Fruit fly (Drosophila melanogaster) whole organism, embryonic: ENCODE data around the gene dls.

ENCODE experiments used
- Aef1 ChIP-seq: fragments of 200-800 bp; sonication (Bioruptor generic); IDR thresholded peaks from 3 replicates; pipeline ENCODE4 v1.3.6; 2022; ENCODE audit warnings: missing biosample characterization, missing genetic modification characterization
- Antp ChIP-seq: fragments of 200-800 bp; sonication (Bioruptor generic); optimal IDR thresholded peaks from 3 replicates; lab custom pipeline; 2016; ENCODE audit warnings: missing biosample characterization, missing genetic modification characterization
- CG10462 ChIP-seq: fragments of 200-800 bp; sonication (Bioruptor generic); optimal IDR thresholded peaks from 2 replicates; lab custom pipeline; 2016; ENCODE audit warnings: missing biosample characterization, missing genetic modification characterization
- CG10543 ChIP-seq: fragments of 200-800 bp; sonication (Bioruptor generic); optimal IDR thresholded peaks from 3 replicates; lab custom pipeline; 2017; ENCODE audit warnings: missing biosample characterization, mild to moderate bottlenecking, missing genetic modification characterization, moderate library complexity
- CG12155 ChIP-seq: fragments of 200-800 bp; sonication (Bioruptor generic); optimal IDR thresholded peaks from 3 replicates; lab custom pipeline; 2016; ENCODE audit warnings: missing biosample characterization, missing genetic modification characterization
- CG12744 ChIP-seq: fragments of 200-800 bp; sonication (Bioruptor generic); optimal IDR thresholded peaks from 2 replicates; lab custom pipeline; 2016; ENCODE audit warnings: missing biosample characterization, missing genetic modification characterization
- CG13424 ChIP-seq: fragments of 200-800 bp; sonication (Bioruptor generic); optimal IDR thresholded peaks from 2 replicates; lab custom pipeline; 2019; ENCODE audit warnings: missing biosample characterization, mild to moderate bottlenecking, missing genetic modification characterization, moderate library complexity
- CG14050 ChIP-seq: fragments of 200-800 bp; sonication (Bioruptor generic); IDR thresholded peaks from 3 replicates; pipeline ENCODE4 v1.3.6; 2022; ENCODE audit warnings: missing biosample characterization, missing genetic modification characterization
- CG14710 ChIP-seq: fragments of 200-800 bp; sonication (Bioruptor generic); optimal IDR thresholded peaks from 3 replicates; lab custom pipeline; 2019; ENCODE audit warnings: missing biosample characterization, mild to moderate bottlenecking, missing genetic modification characterization, moderate library complexity
- CG14965 ChIP-seq: fragments of 200-800 bp; sonication (Bioruptor generic); optimal IDR thresholded peaks from 2 replicates; lab custom pipeline; 2016; ENCODE audit warnings: missing biosample characterization, missing genetic modification characterization, borderline replicate concordance
- CG15696 ChIP-seq: fragments of 200-800 bp; sonication (Bioruptor generic); optimal IDR thresholded peaks from 2 replicates; lab custom pipeline; 2019; ENCODE audit warnings: missing biosample characterization, mild to moderate bottlenecking, missing genetic modification characterization, moderate library complexity
- CG1602 ChIP-seq: fragments of 200-800 bp; sonication (Bioruptor generic); optimal IDR thresholded peaks from 3 replicates; lab custom pipeline; 2016; ENCODE audit warnings: missing biosample characterization, missing genetic modification characterization
- CG1792 ChIP-seq: fragments of 200-800 bp; sonication (Bioruptor generic); optimal IDR thresholded peaks from 2 replicates; lab custom pipeline; 2016; ENCODE audit warnings: missing biosample characterization, missing genetic modification characterization
- CG18011 ChIP-seq: fragments of 200-800 bp; sonication (Bioruptor generic); optimal IDR thresholded peaks from 2 replicates; lab custom pipeline; 2017; ENCODE audit warnings: missing biosample characterization, missing genetic modification characterization, mild to moderate bottlenecking, moderate library complexity, missing genotype
- CG2678 ChIP-seq: fragments of 200-800 bp; sonication (Bioruptor generic); optimal IDR thresholded peaks from 3 replicates; lab custom pipeline; 2019; ENCODE audit warnings: missing biosample characterization, mild to moderate bottlenecking, missing genetic modification characterization, moderate library complexity
- CG3847 ChIP-seq: fragments of 200-800 bp; sonication (Bioruptor generic); IDR thresholded peaks from 2 replicates; pipeline ENCODE4 v1.3.6; 2022; ENCODE audit warnings: missing biosample characterization, missing genetic modification characterization
- CG4282 ChIP-seq: fragments of 200-800 bp; sonication (Bioruptor generic); optimal IDR thresholded peaks from 2 replicates; lab custom pipeline; 2016; ENCODE audit warnings: missing biosample characterization, missing genetic modification characterization
- CG5180 ChIP-seq: fragments of 200-800 bp; sonication (Bioruptor generic); optimal IDR thresholded peaks from 3 replicates; lab custom pipeline; 2017; ENCODE audit warnings: missing biosample characterization, missing genetic modification characterization, mild to moderate bottlenecking, moderate library complexity, missing genetic modification reagents
- CG6272 ChIP-seq: fragments of 200-800 bp; sonication (Bioruptor generic); IDR thresholded peaks from 2 replicates; pipeline ENCODE4 v1.3.6; 2022; ENCODE audit warnings: missing biosample characterization, missing genetic modification characterization
- CG6689 ChIP-seq: fragments of 200-800 bp; sonication (Bioruptor generic); IDR thresholded peaks from 2 replicates; pipeline ENCODE4 v1.3.6; 2022; ENCODE audit warnings: missing biosample characterization, missing genetic modification characterization
- CG8281 ChIP-seq: fragments of 200-800 bp; sonication (Bioruptor generic); optimal IDR thresholded peaks from 2 replicates; lab custom pipeline; 2018; ENCODE audit warnings: missing biosample characterization, mild to moderate bottlenecking, missing genetic modification characterization, moderate library complexity
- CG8359 ChIP-seq: fragments of 200-800 bp; sonication (Bioruptor generic); optimal IDR thresholded peaks from 2 replicates; lab custom pipeline; 2017; ENCODE audit warnings: missing biosample characterization, mild to moderate bottlenecking, missing genetic modification characterization, borderline replicate concordance
- CHES-1-like ChIP-seq: fragments of 200-800 bp; sonication (Bioruptor generic); optimal IDR thresholded peaks from 2 replicates; lab custom pipeline; 2016; ENCODE audit warnings: missing biosample characterization, missing genetic modification characterization
- D19A ChIP-seq: fragments of 200-800 bp; optimal IDR thresholded peaks from 3 replicates; lab custom pipeline; 2019; ENCODE audit warnings: missing biosample characterization, mild to moderate bottlenecking, missing genetic modification characterization, moderate library complexity
- Dip3 ChIP-seq: fragments of 200-800 bp; sonication (Bioruptor generic); optimal IDR thresholded peaks from 3 replicates; lab custom pipeline; 2016; ENCODE audit warnings: missing biosample characterization, missing genetic modification characterization
- E2f2 ChIP-seq: fragments of 200-800 bp; sonication (Bioruptor generic); IDR thresholded peaks from 2 replicates; pipeline ENCODE4 v1.3.6; 2022; ENCODE audit warnings: missing biosample characterization, missing genetic modification characterization
- Elba2 ChIP-seq: fragments of 200-800 bp; sonication (Bioruptor generic); optimal IDR thresholded peaks from 3 replicates; lab custom pipeline; 2016; ENCODE audit warnings: missing biosample characterization, missing genetic modification characterization
- H15 ChIP-seq: fragments of 200-800 bp; sonication (Bioruptor generic); IDR thresholded peaks from 3 replicates; pipeline ENCODE4 v1.3.6; 2022; ENCODE audit warnings: missing biosample characterization, missing genetic modification characterization
- Kr ChIP-seq: fragments of 200-800 bp; sonication (Bioruptor generic); optimal IDR thresholded peaks from 2 replicates; lab custom pipeline; 2017; ENCODE audit warnings: missing biosample characterization, mild to moderate bottlenecking, missing genetic modification characterization
- MBD-R2 ChIP-seq: fragments of 200-800 bp; sonication (Bioruptor generic); IDR thresholded peaks from 2 replicates; pipeline ENCODE4 v1.3.6; 2022; ENCODE audit warnings: missing biosample characterization, missing genetic modification characterization
- NK7.1 ChIP-seq: fragments of 200-800 bp; sonication (Bioruptor generic); optimal IDR thresholded peaks from 3 replicates; lab custom pipeline; 2016; ENCODE audit warnings: missing biosample characterization, missing genetic modification characterization
- Oli ChIP-seq: fragments of 200-800 bp; sonication (Bioruptor generic); optimal IDR thresholded peaks from 2 replicates; lab custom pipeline; 2018; ENCODE audit warnings: missing biosample characterization, mild to moderate bottlenecking, missing genetic modification characterization, moderate library complexity
- Pdp1 ChIP-seq, 2 experiments: fragments of 200-800 bp; sonication (Bioruptor generic); optimal IDR thresholded peaks; 3 replicates each; lab custom pipeline; 2016; ENCODE audit warnings: missing biosample characterization in 2 of 2, missing genetic modification characterization in 2 of 2, mild to moderate bottlenecking in 1 of 2, moderate library complexity in 1 of 2
- ash1 ChIP-seq: fragments of 200-800 bp; sonication (Bioruptor generic); optimal IDR thresholded peaks from 2 replicates; lab custom pipeline; 2018; ENCODE audit warnings: missing biosample characterization, mild to moderate bottlenecking, missing genetic modification characterization
- bab2 ChIP-seq: fragments of 200-800 bp; sonication (Bioruptor generic); optimal IDR thresholded peaks from 2 replicates; lab custom pipeline; 2016; ENCODE audit warnings: missing biosample characterization, missing genetic modification characterization
- crol ChIP-seq: fragments of 200-800 bp; sonication (Bioruptor generic); IDR thresholded peaks from 2 replicates; pipeline ENCODE4 v1.3.6; 2022; ENCODE audit warnings: missing biosample characterization, missing genetic modification characterization
- fd96Cb ChIP-seq: fragments of 200-800 bp; sonication (Bioruptor generic); optimal IDR thresholded peaks from 2 replicates; lab custom pipeline; 2018; ENCODE audit warnings: missing biosample characterization, mild to moderate bottlenecking, missing genetic modification characterization, moderate library complexity
- fru ChIP-seq: fragments of >200 bp; optimal IDR thresholded peaks from 2 replicates; lab custom pipeline; 2017
- fu2 ChIP-seq: fragments of 200-800 bp; sonication (Bioruptor generic); optimal IDR thresholded peaks from 2 replicates; lab custom pipeline; 2016; ENCODE audit warnings: missing biosample characterization, missing genetic modification characterization
- gcm ChIP-seq: fragments of 200-800 bp; sonication (Bioruptor generic); optimal IDR thresholded peaks from 2 replicates; lab custom pipeline; 2019; ENCODE audit warnings: missing biosample characterization, mild to moderate bottlenecking, missing genetic modification characterization, moderate library complexity
- gcm2 ChIP-seq: fragments of 200-800 bp; sonication (Bioruptor generic); optimal IDR thresholded peaks from 2 replicates; lab custom pipeline; 2016; ENCODE audit warnings: missing biosample characterization, missing genetic modification characterization
- insv ChIP-seq, 2 experiments: fragments of 200-800 bp; sonication (Bioruptor generic); optimal IDR thresholded peaks; 3 replicates each; lab custom pipeline; 2016 to 2018; ENCODE audit warnings: missing biosample characterization in 2 of 2, missing genetic modification characterization in 2 of 2
- nom ChIP-seq: fragments of 200-800 bp; sonication (Bioruptor generic); optimal IDR thresholded peaks from 2 replicates; lab custom pipeline; 2017; ENCODE audit warnings: missing biosample characterization, missing genetic modification characterization, mild to moderate bottlenecking, moderate library complexity, missing genetic modification reagents
- otp ChIP-seq: fragments of 200-800 bp; sonication (Bioruptor generic); IDR thresholded peaks from 3 replicates; pipeline ENCODE4, ENCODE4 v1.3.6; 2022; ENCODE audit warnings: missing biosample characterization, missing genetic modification characterization
- pum ChIP-seq: fragments of 200-800 bp; sonication (Bioruptor generic); optimal IDR thresholded peaks from 2 replicates; lab custom pipeline; 2016; ENCODE audit warnings: missing biosample characterization, missing genetic modification characterization
- sd ChIP-seq: fragments of 200-800 bp; sonication (Bioruptor generic); optimal IDR thresholded peaks from 3 replicates; lab custom pipeline; 2018; ENCODE audit warnings: missing biosample characterization, mild to moderate bottlenecking, missing genetic modification characterization, moderate library complexity
- sisA ChIP-seq: fragments of 200-800 bp; sonication (Bioruptor generic); IDR thresholded peaks from 2 replicates; pipeline ENCODE4 v1.3.6; 2022; ENCODE audit warnings: missing biosample characterization, missing genetic modification characterization
- so ChIP-seq: fragments of 200-800 bp; sonication (Bioruptor generic); IDR thresholded peaks from 3 replicates; pipeline ENCODE4 v1.3.6; 2022; ENCODE audit warnings: missing biosample characterization, missing genetic modification characterization
- sug ChIP-seq: fragments of 200-800 bp; optimal IDR thresholded peaks from 2 replicates; lab custom pipeline; 2019; ENCODE audit warnings: missing biosample characterization, mild to moderate bottlenecking, missing genetic modification characterization, moderate library complexity
- ttk ChIP-seq: fragments of 200-800 bp; sonication (Bioruptor generic); IDR thresholded peaks from 2 replicates; pipeline ENCODE4 v2.1.2; 2022; ENCODE audit warnings: missing biosample characterization, missing genetic modification characterization

The dls gene

DNA sequence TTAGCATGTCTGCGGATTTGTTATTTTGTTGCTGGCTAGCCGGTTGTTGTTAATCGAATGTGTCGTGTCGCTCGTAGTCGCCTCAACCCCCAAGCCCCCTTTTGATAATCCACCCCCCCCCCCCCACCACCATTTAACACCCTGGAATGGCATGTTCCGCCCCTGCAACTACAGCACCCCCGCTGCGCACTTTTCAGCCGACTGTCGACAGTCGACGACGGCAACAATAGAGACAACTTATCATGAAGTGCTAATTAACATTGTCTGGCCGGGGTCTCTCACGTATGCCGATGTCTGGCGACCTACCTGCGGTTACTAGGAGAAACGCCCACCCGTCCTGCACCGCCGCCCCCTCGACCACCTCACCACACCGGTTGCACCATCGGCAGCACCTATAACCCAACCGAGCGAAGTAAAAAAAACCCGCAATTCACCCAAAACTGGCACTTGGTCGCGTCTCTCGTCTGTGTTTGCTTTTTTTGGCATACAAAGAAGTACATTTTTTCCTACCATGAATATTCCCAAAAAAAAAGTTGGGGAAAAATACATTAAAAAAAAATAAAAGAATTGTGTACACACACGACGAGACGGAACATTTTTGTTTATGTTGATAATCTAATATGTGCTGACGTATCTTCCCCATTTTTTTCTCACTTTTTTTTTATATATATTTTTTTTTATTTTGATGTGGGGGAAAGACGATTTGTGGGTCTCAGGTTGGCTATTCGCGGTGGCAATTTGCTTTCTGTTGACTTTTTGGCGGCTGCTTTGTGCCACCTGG lies 34.7 kb upstream of the dls start (continued):
- TF ChIP-seq CG12155 (GFP tag; lab: Kevin White, UChicago) = no peak
- peak; percentile 54 for TF ChIP-seq CG10543 (GFP tag; lab: Kevin White, UChicago)
- TF ChIP-seq H15 = no peak
- no peak for TF ChIP-seq CG12744 (GFP tag; lab: Kevin White, UChicago)
- no peak for TF ChIP-seq insv (GFP tag; optimal IDR thresholded peaks at IDR 0.05; lab: Kevin White, UChicago)
- TF ChIP-seq Dip3 (GFP tag; lab: Kevin White, UChicago) = no peak
- 0 out of 3 replicates have a peak, but pooled peaks have one; percentile 31 for TF ChIP-seq so (GFP tag; lab: Robert Waterston, UW)
- no peak for TF ChIP-seq MBD-R2
- TF ChIP-seq sisA (GFP tag; lab: Robert Waterston, UW) = no peak
- no peak for TF ChIP-seq nom
- TF ChIP-seq fru (lab: Kevin White, UChicago) = no peak
- TF ChIP-seq CG13424 (tag; lab: Kevin White, UChicago) = no peak
- no peak for TF ChIP-seq CG14965 (GFP tag; lab: Kevin White, UChicago)
- no peak for TF ChIP-seq CG1602
- no peak for TF ChIP-seq Aef1
- TF ChIP-seq CG14050 = no peak
- no peak for TF ChIP-seq CG6272
- TF ChIP-seq crol (GFP tag; lab: Robert Waterston, UW) = peak; percentile 91
- no peak for TF ChIP-seq Elba2 (GFP tag; lab: Kevin White, UChicago)
- TF ChIP-seq bab2 (GFP tag; lab: Kevin White, UChicago) = no peak
- TF ChIP-seq CG15696 (tag; lab: Kevin White, UChicago) = no peak
- peak; percentile 41 for TF ChIP-seq CG2678 (tag; lab: Kevin White, UChicago)
- no peak for TF ChIP-seq Kr (GFP tag; lab: Kevin White, UChicago)
- TF ChIP-seq pum (GFP tag; lab: Kevin White, UChicago) = no peak
- TF ChIP-seq fu2 (GFP tag; lab: Kevin White, UChicago) = no peak
- no peak for TF ChIP-seq ttk
- TF ChIP-seq NK7.1 (GFP tag; lab: Kevin White, UChicago) = no peak
- no peak for TF ChIP-seq fd96Cb (tag; lab: Kevin White, UChicago)
- TF ChIP-seq sug (tag; lab: Kevin White, UChicago) = no peak
- TF ChIP-seq E2f2 (GFP tag; lab: Robert Waterston, UW) = no peak
- TF ChIP-seq Antp (GFP tag; lab: Kevin White, UChicago) = no peak
- no peak for TF ChIP-seq CG3847 (GFP tag; lab: Robert Waterston, UW)
- TF ChIP-seq ash1 (GFP tag; lab: Kevin White, UChicago) = no peak
- TF ChIP-seq CHES-1-like (GFP tag; lab: Kevin White, UChicago) = no peak
- no peak for TF ChIP-seq Oli
- no peak for TF ChIP-seq CG4282 (GFP tag; lab: Kevin White, UChicago)
- TF ChIP-seq CG8281 (tag; lab: Kevin White, UChicago) = no peak
- no peak for TF ChIP-seq CG8359 (GFP tag; lab: Kevin White, UChicago)
- no peak for TF ChIP-seq CG6689
- no peak for TF ChIP-seq CG1792 (GFP tag; lab: Kevin White, UChicago)
- TF ChIP-seq D19A (tag; lab: Kevin White, UChicago) = no peak
- no peak for TF ChIP-seq gcm2 (GFP tag; lab: Kevin White, UChicago)
- no peak for TF ChIP-seq CG14710 (tag; lab: Kevin White, UChicago)
- no peak for TF ChIP-seq CG5180 (GFP tag; lab: Kevin White, UChicago)
- no peak for TF ChIP-seq CG10462 (GFP tag; lab: Kevin White, UChicago)
- no peak for TF ChIP-seq CG18011
- TF ChIP-seq Pdp1 (GFP tag; optimal IDR thresholded peaks at IDR 0.05; lab: Kevin White, UChicago) = no peak
- TF ChIP-seq gcm (GFP tag; lab: Kevin White, UChicago) = no peak
- TF ChIP-seq sd = peak; percentile 27
- peak; percentile 62; the same call in 2 of the 3 replicates for TF ChIP-seq otp (GFP tag; lab: Robert Waterston, UW)
